Fruit fly (Drosophila melanogaster) whole organism, embryonic: ENCODE results near the gene Nse1.
A peak's percentile ranks its signal among the peaks of the same experiment; 100 is the strongest.

ENCODE experiments used
- Adf1 ChIP-seq: fragments of 200-800 bp; sonication (Bioruptor generic); IDR thresholded peaks from 2 replicates; pipeline ENCODE4 v1.3.6; 2022; ENCODE audit warnings: missing biosample characterization, missing genetic modification characterization
- Bgb ChIP-seq: fragments of 200-800 bp; sonication (Bioruptor generic); IDR thresholded peaks from 2 replicates; pipeline ENCODE4 v1.3.6; 2022; ENCODE audit warnings: missing biosample characterization, missing genetic modification characterization; ENCODE audit not compliant: partially characterized antibody
- CG10147 ChIP-seq: fragments of 200-800 bp; sonication (Bioruptor generic); optimal IDR thresholded peaks from 2 replicates; lab custom pipeline; 2019; ENCODE audit warnings: missing biosample characterization, mild to moderate bottlenecking, missing genetic modification characterization, moderate library complexity
- CG17385 ChIP-seq: fragments of 200-800 bp; sonication (Bioruptor generic); optimal IDR thresholded peaks from 3 replicates; lab custom pipeline; 2018; ENCODE audit warnings: missing biosample characterization, mild to moderate bottlenecking, missing genetic modification characterization
- CG18599 ChIP-seq: fragments of 200-800 bp; sonication (Bioruptor generic); optimal IDR thresholded peaks from 3 replicates; lab custom pipeline; 2017; ENCODE audit warnings: missing biosample characterization, missing genetic modification characterization, mild to moderate bottlenecking, moderate library complexity, missing genetic modification reagents
- CG18619 ChIP-seq: fragments of 200-800 bp; sonication (Bioruptor generic); optimal IDR thresholded peaks from 3 replicates; lab custom pipeline; 2017; ENCODE audit warnings: missing biosample characterization, mild to moderate bottlenecking, missing genetic modification characterization
- CG32767 ChIP-seq: fragments of 200-800 bp; sonication (Bioruptor generic); IDR thresholded peaks from 2 replicates; pipeline ENCODE4 v1.3.6; 2022; ENCODE audit warnings: missing biosample characterization, missing genetic modification characterization
- CG32772 ChIP-seq: fragments of 200-800 bp; sonication (Bioruptor generic); IDR thresholded peaks from 2 replicates; pipeline ENCODE4 v1.3.6; 2022; ENCODE audit warnings: missing biosample characterization, missing genetic modification characterization
- CG3281 ChIP-seq: fragments of 200-800 bp; sonication (Bioruptor generic); optimal IDR thresholded peaks from 3 replicates; lab custom pipeline; 2017; ENCODE audit warnings: missing biosample characterization, mild to moderate bottlenecking, missing genetic modification characterization
- CG34376 ChIP-seq: fragments of 200-800 bp; sonication (Bioruptor generic); optimal IDR thresholded peaks from 2 replicates; lab custom pipeline; 2018; ENCODE audit warnings: missing biosample characterization, mild to moderate bottlenecking, missing genetic modification characterization
- CG5180 ChIP-seq: fragments of 200-800 bp; sonication (Bioruptor generic); optimal IDR thresholded peaks from 3 replicates; lab custom pipeline; 2017; ENCODE audit warnings: missing biosample characterization, missing genetic modification characterization, mild to moderate bottlenecking, moderate library complexity, missing genetic modification reagents
- CG6272 ChIP-seq: fragments of 200-800 bp; sonication (Bioruptor generic); IDR thresholded peaks from 2 replicates; pipeline ENCODE4 v1.3.6; 2022; ENCODE audit warnings: missing biosample characterization, missing genetic modification characterization
- CG6813 ChIP-seq: fragments of 200-800 bp; sonication (Bioruptor generic); optimal IDR thresholded peaks from 2 replicates; lab custom pipeline; 2017; ENCODE audit warnings: missing biosample characterization, missing genetic modification characterization, mild to moderate bottlenecking, moderate library complexity, missing genetic modification reagents
- CG7786 ChIP-seq: fragments of 200-800 bp; sonication (Bioruptor generic); optimal IDR thresholded peaks from 2 replicates; lab custom pipeline; 2016; ENCODE audit warnings: missing biosample characterization, missing genetic modification characterization
- CG8281 ChIP-seq: fragments of 200-800 bp; sonication (Bioruptor generic); optimal IDR thresholded peaks from 2 replicates; lab custom pipeline; 2018; ENCODE audit warnings: missing biosample characterization, mild to moderate bottlenecking, missing genetic modification characterization, moderate library complexity
- CG9932 ChIP-seq: fragments of 200-800 bp; sonication (Bioruptor generic); IDR thresholded peaks from 2 replicates; pipeline ENCODE4 v1.3.6; 2022; ENCODE audit warnings: missing biosample characterization, missing genetic modification characterization
- Dbx ChIP-seq: fragments of 200-800 bp; sonication (Bioruptor generic); IDR thresholded peaks from 3 replicates; pipeline ENCODE4 v1.3.6; 2022; ENCODE audit warnings: missing biosample characterization, missing genetic modification characterization
- Dref ChIP-seq: fragments of 200-800 bp; sonication (Bioruptor generic); IDR thresholded peaks from 2 replicates; pipeline ENCODE4 v1.3.6; 2022; ENCODE audit warnings: missing biosample characterization, missing genetic modification characterization
- Ets65A ChIP-seq: fragments of 200-800 bp; sonication (Bioruptor generic); peaks from one replicate; lab custom pipeline; 2016; ENCODE audit warnings: missing biosample characterization, missing genetic modification characterization
- HLH3B ChIP-seq: fragments of 200-800 bp; sonication (Bioruptor generic); IDR thresholded peaks from 2 replicates; pipeline ENCODE4 v1.3.6; 2022; ENCODE audit warnings: missing biosample characterization, missing genetic modification characterization
- HmgD ChIP-seq: fragments of 200-800 bp; sonication (Bioruptor generic); optimal IDR thresholded peaks from 3 replicates; lab custom pipeline; 2016; ENCODE audit warnings: missing biosample characterization, missing genetic modification characterization
- Hr39 ChIP-seq: fragments of >200 bp; optimal IDR thresholded peaks from 2 replicates; lab custom pipeline; 2017
- Med ChIP-seq: fragments of 200-800 bp; sonication (Bioruptor generic); peaks from one replicate; lab custom pipeline; 2016; ENCODE audit warnings: missing biosample characterization, missing genetic modification characterization, mild to moderate bottlenecking, inconsistent platforms, moderate library complexity
- Mrtf ChIP-seq: fragments of 200-800 bp; sonication (Bioruptor generic); IDR thresholded peaks from 3 replicates; pipeline ENCODE4 v1.3.6; 2022; ENCODE audit warnings: missing biosample characterization, missing genetic modification characterization
- Pdp1 ChIP-seq, 2 experiments: fragments of 200-800 bp; sonication (Bioruptor generic); optimal IDR thresholded peaks; 3 replicates each; lab custom pipeline; 2016; ENCODE audit warnings: missing biosample characterization in 2 of 2, missing genetic modification characterization in 2 of 2, mild to moderate bottlenecking in 1 of 2, moderate library complexity in 1 of 2
- Sox100B ChIP-seq: fragments of 200-800 bp; sonication (Bioruptor generic); optimal IDR thresholded peaks from 3 replicates; lab custom pipeline; 2018; ENCODE audit warnings: missing biosample characterization, mild to moderate bottlenecking, missing genetic modification characterization
- Trl ChIP-seq, 3 experiments: fragments of >200 bp in 2 of 3; fragments of 200-800 bp in 1 of 3; sonication (Bioruptor generic) in 1 of 3; optimal IDR thresholded peaks; 2 replicates in 1 of 3; 3 replicates in 2 of 3; lab custom pipeline; 2016 to 2017; ENCODE audit warnings: missing biosample characterization in 1 of 3, missing genetic modification characterization in 1 of 3
- ci ChIP-seq: fragments of 200-800 bp; sonication (Bioruptor generic); IDR thresholded peaks from 3 replicates; pipeline ENCODE4 v1.3.6; 2022; ENCODE audit warnings: missing biosample characterization, missing genetic modification characterization
- grau ChIP-seq: fragments of 200-800 bp; optimal IDR thresholded peaks from 3 replicates; lab custom pipeline; 2019; ENCODE audit warnings: missing biosample characterization, mild to moderate bottlenecking, missing genetic modification characterization, moderate library complexity
- grn ChIP-seq: fragments of 200-800 bp; sonication (Bioruptor generic); optimal IDR thresholded peaks from 3 replicates; lab custom pipeline; 2017; ENCODE audit warnings: missing biosample characterization, missing genetic modification characterization
- ind ChIP-seq: fragments of 200-800 bp; sonication (Bioruptor generic); optimal IDR thresholded peaks from 3 replicates; lab custom pipeline; 2016; ENCODE audit warnings: missing biosample characterization, missing genetic modification characterization
- lab ChIP-seq: fragments of 200-800 bp; sonication (Bioruptor generic); optimal IDR thresholded peaks from 3 replicates; lab custom pipeline; 2017; ENCODE audit warnings: missing biosample characterization, missing genetic modification characterization, mild to moderate bottlenecking, moderate library complexity, missing genetic modification reagents
- otp ChIP-seq: fragments of 200-800 bp; sonication (Bioruptor generic); IDR thresholded peaks from 3 replicates; pipeline ENCODE4, ENCODE4 v1.3.6; 2022; ENCODE audit warnings: missing biosample characterization, missing genetic modification characterization
- sens ChIP-seq: fragments of 200-800 bp; sonication (Bioruptor generic); peaks from one replicate; lab custom pipeline; 2016; ENCODE audit warnings: missing biosample characterization, missing genetic modification characterization
- shn ChIP-seq: fragments of 200-800 bp; sonication (Bioruptor generic); optimal IDR thresholded peaks from 3 replicates; lab custom pipeline; 2016; ENCODE audit warnings: missing biosample characterization, missing genetic modification characterization
- trh ChIP-seq: fragments of 200-800 bp; sonication (Bioruptor generic); optimal IDR thresholded peaks from 2 replicates; lab custom pipeline; 2016; ENCODE audit warnings: missing biosample characterization, missing genetic modification characterization

Gene Nse1

DNA sequence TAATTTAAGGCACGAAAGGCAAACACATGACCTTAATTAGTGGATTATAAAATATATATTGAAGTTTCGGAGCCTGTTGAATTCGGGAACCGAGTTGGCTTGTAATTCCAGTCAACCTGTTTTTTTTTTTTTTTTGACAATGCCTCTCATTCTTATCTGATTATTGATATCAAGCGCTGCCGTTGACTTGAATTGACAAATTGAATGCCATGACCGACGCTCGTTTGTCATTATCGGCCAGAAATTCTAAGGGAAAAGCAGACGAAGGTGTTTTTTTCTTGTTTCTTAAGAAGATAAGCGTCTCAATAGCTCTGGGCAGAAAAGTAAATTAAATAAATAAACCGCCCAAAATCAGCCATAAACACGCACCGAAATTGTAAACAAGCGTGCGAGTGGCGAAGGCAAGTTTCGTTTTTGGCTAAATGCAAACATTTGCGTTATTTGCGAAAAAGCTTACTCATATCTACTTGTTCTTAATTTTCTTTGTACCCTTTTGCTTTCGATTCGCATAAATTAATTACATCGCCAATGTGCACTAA lies 34.1 kb downstream of the Nse1 start (continued):
- TF ChIP-seq shn (GFP tag; lab: Kevin White, UChicago) (no peak), HLH3B (GFP tag; lab: Robert Waterston, UW) (no peak), Dbx (0 out of 3 replicates have a peak, but pooled peaks have one; percentile 39), CG18599 (GFP tag; lab: Kevin White, UChicago) (peak; percentile 44), Adf1 (GFP tag; lab: Robert Waterston, UW) (peak; percentile 17; the same call in 1 of the 2 replicates), CG18619 (GFP tag; lab: Kevin White, UChicago) (no peak), ci (no peak), CG32767 (no peak), CG9932 (GFP tag; lab: Robert Waterston, UW) (no peak), CG7786 (GFP tag; lab: Kevin White, UChicago) (no peak), lab (GFP tag; lab: Kevin White, UChicago) (peak; percentile 56), CG6272 (GFP tag; lab: Robert Waterston, UW) (no peak), CG8281 (tag; lab: Kevin White, UChicago) (peak; percentile 98), Sox100B (no peak), ind (no peak), Trl (optimal IDR thresholded peaks at IDR 0.05; lab: Kevin White, UChicago) (no peak), Trl (GFP tag; optimal IDR thresholded peaks at IDR 0.05; lab: Kevin White, UChicago) (no peak), CG5180 (GFP tag; lab: Kevin White, UChicago) (no peak), trh (GFP tag; lab: Kevin White, UChicago) (no peak), CG10147 (GFP tag; lab: Kevin White, UChicago) (peak; percentile 15), grn (GFP tag; lab: Kevin White, UChicago) (peak; percentile 80), CG34376 (GFP tag; lab: Kevin White, UChicago) (peak; percentile 29), sens (GFP tag; lab: Kevin White, UChicago) (peak; percentile 28), CG6813 (GFP tag; lab: Kevin White, UChicago) (peak; percentile 43), Pdp1 (GFP tag; optimal IDR thresholded peaks at IDR 0.05; lab: Kevin White, UChicago) (no peak), CG17385 (GFP tag; lab: Kevin White, UChicago) (no peak), CG3281 (GFP tag; lab: Kevin White, UChicago) (peak; percentile 10), CG32772 (GFP tag; lab: Robert Waterston, UW) (peak; percentile 12; the same call in 1 of the 2 replicates), otp (GFP tag; lab: Robert Waterston, UW) (no peak)

dm6 chr2L:6632307-6632706 lies 45.1 kb downstream of the Nse1 start, which contains the start of gene Oatp26F:
Gene Oatp26F, minus strand, starts transcription at chr2L:6632407.
- TF ChIP-seq Mrtf (GFP tag; lab: Robert Waterston, UW) (0 out of 3 replicates have a peak, but pooled peaks have one; percentile 16), Med (GFP tag; lab: Kevin White, UChicago) (peak; percentile 54), HmgD (GFP tag; lab: Kevin White, UChicago) (no peak), Dref (GFP tag; lab: Robert Waterston, UW) (0 out of 2 replicates have a peak, but pooled peaks have one; percentile 18), Hr39 (lab: Kevin White, UChicago) (no peak), Bgb (0 out of 2 replicates have a peak, but pooled peaks have one; percentile 24), grau (no peak), Ets65A (peak; percentile 26)
